Worm (Caenorhabditis elegans) whole organism, midembryonic: ENCODE data around the gene ciao-2B.

Experiments
- flt-1 ChIP-seq: fragments of 200-800 bp; sonication (Bioruptor generic); IDR thresholded peaks from 2 replicates; pipeline ENCODE4 v1.3.6; 2022; ENCODE audit warnings: missing genetic modification characterization, missing compliant biosample characterization
- klf-2 ChIP-seq: fragments of 200-800 bp; sonication (Bioruptor generic); conservative IDR thresholded peaks from 2 replicates; pipeline ENCODE4 v1.3.6; 2022; ENCODE audit warnings: missing genetic modification reagents, missing genetic modification characterization, missing compliant biosample characterization
- med-1 ChIP-seq: sonication (generic microtip); optimal IDR thresholded peaks from 2 replicates; lab custom pipeline; 2017; ENCODE audit warnings: missing genetic modification characterization, mild to moderate bottlenecking, missing compliant biosample characterization, antibody characterized with exemption, missing genetic modification reagents; ENCODE audit not compliant: insufficient read depth
- ref-1 ChIP-seq: fragments of 200-800 bp; sonication (Bioruptor generic); conservative IDR thresholded peaks from 2 replicates; pipeline ENCODE4 v1.3.6; 2022; ENCODE audit warnings: missing genetic modification reagents, missing genetic modification characterization, missing compliant biosample characterization
- ztf-23 ChIP-seq: fragments of 200-800 bp; sonication (Bioruptor generic); IDR thresholded peaks from 2 replicates; pipeline ENCODE4 v1.3.6; 2022; ENCODE audit warnings: missing genetic modification reagents, missing genetic modification characterization, missing compliant biosample characterization

DNA sequence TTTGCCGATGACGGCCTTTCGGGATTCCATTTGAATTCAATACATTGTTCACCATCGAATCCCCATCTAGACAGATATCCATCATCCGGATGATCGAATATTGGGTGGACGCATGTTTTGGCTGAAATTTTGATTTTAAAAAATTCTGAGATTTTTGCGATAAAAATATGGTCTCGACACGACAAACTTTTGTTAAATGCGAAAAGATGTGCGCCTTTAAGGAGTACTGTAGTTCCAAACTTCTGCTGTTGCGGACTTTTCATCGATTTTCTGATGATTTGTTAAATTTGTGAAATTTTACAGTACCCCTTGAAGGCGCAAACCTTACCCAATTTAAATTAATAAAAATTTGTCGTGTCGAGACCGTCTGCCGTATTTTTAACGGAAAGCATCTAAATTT is 11.5 kb downstream of the ciao-2B start:
- TF ChIP-seq ztf-23 (no peak), med-1 (GFP tag; lab: Kevin White, UChicago) (no peak), ref-1 (GFP tag; lab: Robert Waterston, UW) (no peak), flt-1 (GFP tag; lab: Robert Waterston, UW) (no peak), klf-2 (no peak)
